Worm (Caenorhabditis elegans) whole organism, late embryonic: Measurements from ENCODE around the gene C05B5.16.

Source experiments
- ama-1 ChIP-seq: fragments of 150-350 bp; optimal IDR thresholded peaks from 2 replicates; lab custom pipeline; 2014
- ceh-24 ChIP-seq: sonication (generic microtip); optimal IDR thresholded peaks from 2 replicates; lab custom pipeline; 2016; ENCODE audit warnings: mild to moderate bottlenecking, missing genetic modification characterization, missing compliant biosample characterization
- ceh-45 ChIP-seq: fragments of 200-800 bp; sonication (Bioruptor generic); IDR thresholded peaks from 2 replicates; pipeline ENCODE4 v1.3.6; 2022; ENCODE audit warnings: missing genetic modification reagents, missing genetic modification characterization, missing compliant biosample characterization
- dmd-4 ChIP-seq: sonication (generic microtip); optimal IDR thresholded peaks from 2 replicates; lab custom pipeline; 2016; ENCODE audit warnings: borderline replicate concordance, missing genetic modification characterization, missing compliant biosample characterization
- lim-6 ChIP-seq: sonication (generic microtip); optimal IDR thresholded peaks from 2 replicates; lab custom pipeline; 2016; ENCODE audit warnings: missing genetic modification characterization, missing compliant biosample characterization
- pha-4 ChIP-seq: fragments of 150-350 bp; optimal IDR thresholded peaks from 2 replicates; lab custom pipeline; 2018; ENCODE audit warnings: missing biosample characterization, missing genetic modification reagents, missing genetic modification characterization
- rnt-1 ChIP-seq: sonication (generic microtip); optimal IDR thresholded peaks from 2 replicates; lab custom pipeline; 2016; ENCODE audit warnings: missing genetic modification characterization, missing compliant biosample characterization

DNA sequence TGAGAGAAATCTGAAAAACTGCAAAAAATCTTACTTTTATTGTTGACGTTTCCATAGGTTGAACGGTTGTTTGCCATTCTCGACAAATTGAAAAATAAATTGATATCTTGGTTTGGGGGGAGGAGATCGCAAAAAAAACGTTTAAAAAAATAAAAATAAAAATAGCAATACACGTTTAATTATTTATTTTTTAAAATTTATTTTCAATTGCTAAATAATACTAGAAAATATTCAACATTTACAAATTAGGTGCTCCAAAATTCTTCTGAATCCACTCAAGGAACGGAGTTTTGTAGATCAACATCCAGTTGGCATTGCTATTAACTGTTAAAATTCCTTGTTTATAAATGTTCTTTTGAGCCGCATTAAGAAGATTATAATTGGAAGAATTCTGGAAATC lies 27.8 kb downstream of the C05B5.16 start, which contains the start of gene T16G12.7:
- TF ChIP-seq dmd-4 (tag; lab: Kevin White, UChicago), result no peak
- no peak for TF ChIP-seq pha-4 (tag; lab: Kevin White, UChicago)
- TF ChIP-seq ceh-24 (tag; lab: Kevin White, UChicago), result no peak
- TF ChIP-seq ama-1 (lab: Kevin White, UChicago), result no peak
- TF ChIP-seq lim-6 (tag; lab: Kevin White, UChicago), result no peak
- no peak for TF ChIP-seq rnt-1 (tag; lab: Kevin White, UChicago)
- TF ChIP-seq ceh-45, result no peak
